Worm (Caenorhabditis elegans): Measurements from ENCODE around the gene F16B4.6.
"Not testable (repeated sequence)": the region's sequence is repeated elsewhere in the genome, so short reads cannot be mapped to it uniquely, and the experiment has no call there.

DNA sequence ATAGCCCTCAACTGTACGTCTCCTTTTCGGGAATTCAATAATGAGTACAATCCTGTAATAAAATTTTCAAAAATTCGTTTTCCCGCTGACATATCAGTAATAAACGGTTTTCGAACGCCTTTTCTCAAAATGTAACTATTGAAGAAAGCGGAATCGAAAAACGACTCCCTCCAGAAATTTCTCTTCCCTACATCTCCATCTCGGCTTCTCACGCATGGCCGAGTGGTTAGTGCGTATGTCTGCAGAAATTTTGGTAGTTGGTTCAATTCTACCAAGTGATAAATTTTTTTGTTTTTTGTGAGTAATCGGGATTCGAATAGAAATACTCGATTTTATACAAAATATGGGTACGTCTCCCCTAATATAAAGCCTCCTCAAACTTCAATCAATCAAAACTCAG, 25.8 kb upstream of the F16B4.6 start:
- not testable (repeated sequence) for TF ChIP-seq cog-1 (tag; optimal IDR thresholded peaks at IDR 0.05)
- TF ChIP-seq ztf-29 (GFP tag; IDR thresholded peaks at IDR 0.05) (peak; percentile 74; the same call in 1 of the 2 replicates), klf-2 (GFP tag; conservative IDR thresholded peaks at IDR 0.05) (peak; percentile 93)
